In the genomic region with DNA sequence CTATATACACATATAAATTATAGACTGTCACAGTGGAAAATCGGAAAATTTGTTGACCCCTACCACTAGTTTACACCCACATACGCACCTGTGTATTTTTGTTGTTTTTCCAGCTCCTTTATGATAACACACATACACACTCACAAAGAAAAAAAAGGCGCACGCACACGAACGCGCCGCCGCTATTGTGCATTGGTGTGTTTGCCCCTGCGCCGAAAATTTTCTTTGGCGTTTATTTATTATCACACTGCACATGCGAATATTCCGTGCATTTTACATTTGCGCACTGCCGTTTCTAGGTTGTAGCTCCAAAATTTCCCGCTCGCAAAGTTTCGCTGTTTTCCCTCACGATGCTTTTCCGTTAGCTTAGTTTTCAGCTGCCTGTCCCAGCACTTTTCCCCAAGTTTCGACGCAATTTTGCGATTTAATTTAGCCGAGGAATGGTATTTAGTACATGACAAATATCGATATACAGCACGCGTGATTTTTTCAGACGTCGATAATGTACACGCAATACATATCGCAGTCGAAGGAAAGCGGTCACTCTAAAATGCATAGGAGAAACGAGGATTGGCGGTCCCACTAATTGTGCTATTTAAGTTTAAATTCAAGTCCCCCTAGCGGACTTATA, we compare ENCODE assay signal across 2 fruit fly cellular contexts.
A peak's percentile ranks its signal among the peaks of the same experiment; 100 is the strongest.
TF ChIP-seq lines count a peak whose summit lies in the region.

A gene (plus strand): TSS at position 607 of the 631 bp plus-strand sequence.
A gene (minus strand): TSS at position 622 of the 631 bp plus-strand sequence.

TF ChIP-seq in whole organism, adult, 20 proteins besides CTCF, POLR2A, EP300 and RAD21 (continued from another document):
- TF ChIP-seq Mnt (GFP tag; optimal IDR thresholded peaks at IDR 0.05; lab: Kevin White, UChicago) (peak; percentile 15), CG12768 (GFP tag; optimal IDR thresholded peaks at IDR 0.05; lab: Kevin White, UChicago) (no peak), CG1620 (GFP tag; optimal IDR thresholded peaks at IDR 0.05; lab: Kevin White, UChicago) (no peak)

TF ChIP-seq in whole organism, embryonic, 481 proteins besides CTCF, POLR2A, EP300 and RAD21 (continued from another document and continues in another):
- no peak for TF ChIP-seq usp (GFP tag; optimal IDR thresholded peaks at IDR 0.05; lab: Kevin White, UChicago)
- TF ChIP-seq Bdp1 (GFP tag; optimal IDR thresholded peaks at IDR 0.05; lab: Kevin White, UChicago): no peak
- no peak for TF ChIP-seq NC2β (GFP tag; optimal IDR thresholded peaks at IDR 0.05; lab: Kevin White, UChicago)
- no peak for TF ChIP-seq Neu2 (GFP tag; optimal IDR thresholded peaks at IDR 0.05; lab: Kevin White, UChicago; ENCODE audit: borderline replicate concordance)
- TF ChIP-seq CG32772 (GFP tag; IDR thresholded peaks at IDR 0.05; lab: Robert Waterston, UW): no peak
- TF ChIP-seq Taf1 (GFP tag; IDR thresholded peaks at IDR 0.05; lab: Robert Waterston, UW): no peak
- TF ChIP-seq az2 (GFP tag; optimal IDR thresholded peaks at IDR 0.05; lab: Kevin White, UChicago): no peak
- TF ChIP-seq gcm (GFP tag; optimal IDR thresholded peaks at IDR 0.05; lab: Kevin White, UChicago): no peak
- no peak for TF ChIP-seq Atf6 (GFP tag; IDR thresholded peaks at IDR 0.05; lab: Robert Waterston, UW)
- no peak for TF ChIP-seq peb (GFP tag; IDR thresholded peaks at IDR 0.05; lab: Robert Waterston, UW)
- no peak for TF ChIP-seq Hr3 (GFP tag; optimal IDR thresholded peaks at IDR 0.05; lab: Kevin White, UChicago)
- no peak for TF ChIP-seq nerfin-1 (tag; optimal IDR thresholded peaks at IDR 0.05; lab: Kevin White, UChicago)
- TF ChIP-seq CG31224 (GFP tag; IDR thresholded peaks at IDR 0.05; lab: Robert Waterston, UW): no peak
- TF ChIP-seq D19B (GFP tag; optimal IDR thresholded peaks at IDR 0.05; lab: Kevin White, UChicago): no peak
- peak; percentile 99 for TF ChIP-seq CG6791 (GFP tag; IDR thresholded peaks at IDR 0.05; lab: Robert Waterston, UW; ENCODE audit: partially characterized antibody)
- TF ChIP-seq B-H1 (GFP tag; IDR thresholded peaks at IDR 0.05; lab: Robert Waterston, UW): no peak
- peak; percentile 66 for TF ChIP-seq HmgZ (tag; optimal IDR thresholded peaks at IDR 0.05; lab: Kevin White, UChicago)
- peak; percentile 13 for TF ChIP-seq D19A (tag; optimal IDR thresholded peaks at IDR 0.05; lab: Kevin White, UChicago)
- no peak for TF ChIP-seq yki (optimal IDR thresholded peaks at IDR 0.05; lab: Kevin White, UChicago)
- no peak for TF ChIP-seq CG3065 (GFP tag; optimal IDR thresholded peaks at IDR 0.05; lab: Kevin White, UChicago)
- TF ChIP-seq CG11504 (tag; optimal IDR thresholded peaks at IDR 0.05; lab: Kevin White, UChicago): peak; percentile 27
- TF ChIP-seq hth (optimal IDR thresholded peaks at IDR 0.05; lab: Kevin White, UChicago): no peak
- no peak for TF ChIP-seq tx (GFP tag; optimal IDR thresholded peaks at IDR 0.05; lab: Kevin White, UChicago)
- no peak for TF ChIP-seq CG18262 (tag; optimal IDR thresholded peaks at IDR 0.05; lab: Kevin White, UChicago)
- TF ChIP-seq ato (GFP tag; IDR thresholded peaks at IDR 0.05; lab: Robert Waterston, UW; ENCODE audit: partially characterized antibody): peak; percentile 97
- no peak for TF ChIP-seq sisA (GFP tag; IDR thresholded peaks at IDR 0.05; lab: Robert Waterston, UW)
- no peak for TF ChIP-seq CG10462 (GFP tag; optimal IDR thresholded peaks at IDR 0.05; lab: Kevin White, UChicago)
- peak; percentile 99 for TF ChIP-seq bbx (GFP tag; IDR thresholded peaks at IDR 0.05; lab: Robert Waterston, UW; ENCODE audit: partially characterized antibody)
- TF ChIP-seq ac (GFP tag; optimal IDR thresholded peaks at IDR 0.05; lab: Kevin White, UChicago): no peak
- no peak for TF ChIP-seq gsb (GFP tag; IDR thresholded peaks at IDR 0.05; lab: Robert Waterston, UW)
- peak; percentile 90 for TF ChIP-seq Doc3 (GFP tag; IDR thresholded peaks at IDR 0.05; lab: Robert Waterston, UW; ENCODE audit: partially characterized antibody)
- peak; percentile 53 for TF ChIP-seq HmgD (GFP tag; optimal IDR thresholded peaks at IDR 0.05; lab: Kevin White, UChicago)
- peak; percentile 58 for TF ChIP-seq CG15514 (GFP tag; optimal IDR thresholded peaks at IDR 0.05; lab: Kevin White, UChicago)
- no peak for TF ChIP-seq wor (GFP tag; IDR thresholded peaks at IDR 0.05; lab: Robert Waterston, UW)
- no peak for TF ChIP-seq CG5245 (GFP tag; optimal IDR thresholded peaks at IDR 0.05; lab: Kevin White, UChicago)
- peak; percentile 50 for TF ChIP-seq CG13624 (GFP tag; optimal IDR thresholded peaks at IDR 0.05; lab: Kevin White, UChicago)
- TF ChIP-seq schlank (tag; optimal IDR thresholded peaks at IDR 0.05; lab: Kevin White, UChicago): no peak
- TF ChIP-seq CG7271 (tag; optimal IDR thresholded peaks at IDR 0.05; lab: Kevin White, UChicago): no peak
- TF ChIP-seq grau (tag; optimal IDR thresholded peaks at IDR 0.05; lab: Kevin White, UChicago): no peak
- no peak for TF ChIP-seq insv (GFP tag; optimal IDR thresholded peaks at IDR 0.05; lab: Kevin White, UChicago)
- TF ChIP-seq dan (GFP tag; IDR thresholded peaks at IDR 0.05; lab: Robert Waterston, UW): no peak
- no peak for TF ChIP-seq bigmax (GFP tag; optimal IDR thresholded peaks at IDR 0.05; lab: Kevin White, UChicago)
- TF ChIP-seq stwl (tag; optimal IDR thresholded peaks at IDR 0.05; lab: Kevin White, UChicago): peak; percentile 99
- no peak for TF ChIP-seq C15 (GFP tag; IDR thresholded peaks at IDR 0.05; lab: Robert Waterston, UW)
- TF ChIP-seq tna (GFP tag; IDR thresholded peaks at IDR 0.05; lab: Robert Waterston, UW; ENCODE audit: partially characterized antibody): peak; percentile 93
- TF ChIP-seq dpn (GFP tag; optimal IDR thresholded peaks at IDR 0.05; lab: Kevin White, UChicago): peak; percentile 4 to 8
- TF ChIP-seq bcd (GFP tag; optimal IDR thresholded peaks at IDR 0.05; lab: Kevin White, UChicago): no peak
- TF ChIP-seq lov (optimal IDR thresholded peaks at IDR 0.05; lab: Kevin White, UChicago): no peak
- TF ChIP-seq lov (GFP tag; IDR thresholded peaks at IDR 0.05; lab: Robert Waterston, UW): no peak
- peak; percentile 32; the same call in 1 of the 2 replicates for TF ChIP-seq MBD-R2 (GFP tag; IDR thresholded peaks at IDR 0.05; lab: Robert Waterston, UW)
- TF ChIP-seq fru (optimal IDR thresholded peaks at IDR 0.05; lab: Kevin White, UChicago): no peak
- no peak for TF ChIP-seq CG4820 (GFP tag; optimal IDR thresholded peaks at IDR 0.05; lab: Kevin White, UChicago)
- TF ChIP-seq Hr39 (optimal IDR thresholded peaks at IDR 0.05; lab: Kevin White, UChicago): no peak
- peak; percentile 16 for TF ChIP-seq CG3163 (GFP tag; optimal IDR thresholded peaks at IDR 0.05; lab: Kevin White, UChicago)
- no peak for TF ChIP-seq CG30403 (GFP tag; optimal IDR thresholded peaks at IDR 0.05; lab: Kevin White, UChicago)
- TF ChIP-seq CG12104 (GFP tag; optimal IDR thresholded peaks at IDR 0.05; lab: Kevin White, UChicago): no peak
- TF ChIP-seq CG1647 (GFP tag; optimal IDR thresholded peaks at IDR 0.05; lab: Kevin White, UChicago): no peak
- no peak for TF ChIP-seq CG2202 (tag; optimal IDR thresholded peaks at IDR 0.05; lab: Kevin White, UChicago)
- TF ChIP-seq odd (GFP tag; optimal IDR thresholded peaks at IDR 0.05; lab: Kevin White, UChicago): no peak
- peak; percentile 68 for TF ChIP-seq CG33213 (GFP tag; optimal IDR thresholded peaks at IDR 0.05; lab: Kevin White, UChicago)
- TF ChIP-seq chif (GFP tag; optimal IDR thresholded peaks at IDR 0.05; lab: Kevin White, UChicago): no peak
- TF ChIP-seq CG17359 (tag; optimal IDR thresholded peaks at IDR 0.05; lab: Kevin White, UChicago): no peak
- no peak for TF ChIP-seq CG9932 (GFP tag; IDR thresholded peaks at IDR 0.05; lab: Robert Waterston, UW)
- no peak for TF ChIP-seq Xrp1 (GFP tag; IDR thresholded peaks at IDR 0.05; lab: Robert Waterston, UW)
- no peak for TF ChIP-seq slou (GFP tag; optimal IDR thresholded peaks at IDR 0.05; lab: Kevin White, UChicago)
- TF ChIP-seq CG14050 (GFP tag; IDR thresholded peaks at IDR 0.05; lab: Robert Waterston, UW): no peak
- TF ChIP-seq CG6254 (GFP tag; optimal IDR thresholded peaks at IDR 0.05; lab: Kevin White, UChicago): no peak
- no peak for TF ChIP-seq MTF-1 (GFP tag; optimal IDR thresholded peaks at IDR 0.05; lab: Kevin White, UChicago; ENCODE audit: borderline replicate concordance)
- TF ChIP-seq chn (GFP tag; optimal IDR thresholded peaks at IDR 0.05; lab: Kevin White, UChicago): no peak
- no peak for TF ChIP-seq Oaz (GFP tag; IDR thresholded peaks at IDR 0.05; lab: Robert Waterston, UW)
- TF ChIP-seq cas (GFP tag; IDR thresholded peaks at IDR 0.05; lab: Robert Waterston, UW): no peak
- TF ChIP-seq Doc2 (GFP tag; IDR thresholded peaks at IDR 0.05; lab: Robert Waterston, UW): no peak
- peak; percentile 80 for TF ChIP-seq Dp (GFP tag; optimal IDR thresholded peaks at IDR 0.05; lab: Kevin White, UChicago)
- TF ChIP-seq ken (GFP tag; IDR thresholded peaks at IDR 0.05; lab: Robert Waterston, UW): no peak
- no peak for TF ChIP-seq CG6765 (GFP tag; optimal IDR thresholded peaks at IDR 0.05; lab: Kevin White, UChicago)
- no peak for TF ChIP-seq Usf (GFP tag; optimal IDR thresholded peaks at IDR 0.05; lab: Kevin White, UChicago)
- no peak for TF ChIP-seq CG6175 (GFP tag; IDR thresholded peaks at IDR 0.05; lab: Robert Waterston, UW)
- TF ChIP-seq Sry-δ (GFP tag; optimal IDR thresholded peaks at IDR 0.05; lab: Kevin White, UChicago): peak; percentile 87
- TF ChIP-seq HLH3B (GFP tag; IDR thresholded peaks at IDR 0.05; lab: Robert Waterston, UW): no peak
- peak; percentile 94 for TF ChIP-seq Dll (GFP tag; IDR thresholded peaks at IDR 0.05; lab: Robert Waterston, UW; ENCODE audit: partially characterized antibody)
- no peak for TF ChIP-seq CG2889 (GFP tag; IDR thresholded peaks at IDR 0.05; lab: Robert Waterston, UW)
- peak; percentile 85 for TF ChIP-seq Med (GFP tag; lab: Kevin White, UChicago)
- peak; percentile 79 for TF ChIP-seq CG1603 (tag; optimal IDR thresholded peaks at IDR 0.05; lab: Kevin White, UChicago)
- TF ChIP-seq fu2 (GFP tag; optimal IDR thresholded peaks at IDR 0.05; lab: Kevin White, UChicago): no peak
- TF ChIP-seq CG13775 (GFP tag; optimal IDR thresholded peaks at IDR 0.05; lab: Kevin White, UChicago): no peak
- no peak for TF ChIP-seq CG4404 (GFP tag; IDR thresholded peaks at IDR 0.05; lab: Robert Waterston, UW)
- no peak for TF ChIP-seq mam (GFP tag; optimal IDR thresholded peaks at IDR 0.05; lab: Kevin White, UChicago)
- TF ChIP-seq cwo (GFP tag; optimal IDR thresholded peaks at IDR 0.05; lab: Kevin White, UChicago): no peak
- TF ChIP-seq CG1602 (GFP tag; optimal IDR thresholded peaks at IDR 0.05; lab: Kevin White, UChicago): no peak
- no peak for TF ChIP-seq CG10543 (GFP tag; optimal IDR thresholded peaks at IDR 0.05; lab: Kevin White, UChicago)
- no peak for TF ChIP-seq CG6689 (GFP tag; IDR thresholded peaks at IDR 0.05; lab: Robert Waterston, UW)
- no peak for TF ChIP-seq ssp (GFP tag; IDR thresholded peaks at IDR 0.05; lab: Robert Waterston, UW)
- no peak for TF ChIP-seq CG4282 (GFP tag; optimal IDR thresholded peaks at IDR 0.05; lab: Kevin White, UChicago)
- TF ChIP-seq sug (tag; optimal IDR thresholded peaks at IDR 0.05; lab: Kevin White, UChicago): peak; percentile 21
- TF ChIP-seq CG31388 (GFP tag; optimal IDR thresholded peaks at IDR 0.05; lab: Kevin White, UChicago): no peak
- TF ChIP-seq en (GFP tag; optimal IDR thresholded peaks at IDR 0.05; lab: Kevin White, UChicago): no peak
- TF ChIP-seq Rx (GFP tag; IDR thresholded peaks at IDR 0.05; lab: Robert Waterston, UW): no peak
- no peak for TF ChIP-seq NfI (GFP tag; optimal IDR thresholded peaks at IDR 0.05; lab: Kevin White, UChicago)
- TF ChIP-seq Sry-β (GFP tag; optimal IDR thresholded peaks at IDR 0.05; lab: Kevin White, UChicago): no peak
- TF ChIP-seq CG42726 (GFP tag; IDR thresholded peaks at IDR 0.05; lab: Robert Waterston, UW; ENCODE audit: partially characterized antibody): peak; percentile 98; the same call in 1 of the 2 replicates
- no peak for TF ChIP-seq aop (GFP tag; IDR thresholded peaks at IDR 0.05; lab: Robert Waterston, UW)
- no peak for TF ChIP-seq CG17912 (GFP tag; optimal IDR thresholded peaks at IDR 0.05; lab: Kevin White, UChicago)
- no peak for TF ChIP-seq repo (GFP tag; optimal IDR thresholded peaks at IDR 0.05; lab: Kevin White, UChicago)
- TF ChIP-seq BEAF-32 (GFP tag; optimal IDR thresholded peaks at IDR 0.05; lab: Kevin White, UChicago): peak; percentile 96
- no peak for TF ChIP-seq wdn (GFP tag; IDR thresholded peaks at IDR 0.05; lab: Robert Waterston, UW)
- TF ChIP-seq Vsx1 (GFP tag; optimal IDR thresholded peaks at IDR 0.05; lab: Kevin White, UChicago): no peak
- no peak for TF ChIP-seq CG9437 (GFP tag; optimal IDR thresholded peaks at IDR 0.05; lab: Kevin White, UChicago)
- TF ChIP-seq Fer2 (tag; optimal IDR thresholded peaks at IDR 0.05; lab: Kevin White, UChicago): no peak
- no peak for TF ChIP-seq ro (GFP tag; IDR thresholded peaks at IDR 0.05; lab: Robert Waterston, UW)
- peak; percentile 95 for TF ChIP-seq vnd (GFP tag; IDR thresholded peaks at IDR 0.05; lab: Robert Waterston, UW; ENCODE audit: partially characterized antibody)
- TF ChIP-seq CG14441 (GFP tag; IDR thresholded peaks at IDR 0.05; lab: Robert Waterston, UW): no peak
- TF ChIP-seq CG11247 (GFP tag; IDR thresholded peaks at IDR 0.05; lab: Robert Waterston, UW): no peak
- TF ChIP-seq dmrt11E (tag; optimal IDR thresholded peaks at IDR 0.05; lab: Kevin White, UChicago): no peak
- no peak for TF ChIP-seq CG32767 (GFP tag; IDR thresholded peaks at IDR 0.05; lab: Robert Waterston, UW)
- no peak for TF ChIP-seq Nf-YB (GFP tag; optimal IDR thresholded peaks at IDR 0.05; lab: Kevin White, UChicago)
- TF ChIP-seq NK7.1 (GFP tag; optimal IDR thresholded peaks at IDR 0.05; lab: Kevin White, UChicago): no peak
- TF ChIP-seq pzg (GFP tag; optimal IDR thresholded peaks at IDR 0.05; lab: Kevin White, UChicago): peak; percentile 91
- TF ChIP-seq CG3407 (GFP tag; optimal IDR thresholded peaks at IDR 0.05; lab: Kevin White, UChicago): no peak
- TF ChIP-seq salm (tag; optimal IDR thresholded peaks at IDR 0.05; lab: Kevin White, UChicago): no peak
- no peak for TF ChIP-seq D (optimal IDR thresholded peaks at IDR 0.05; lab: Kevin White, UChicago)
- no peak for TF ChIP-seq D (GFP tag; optimal IDR thresholded peaks at IDR 0.05; lab: Kevin White, UChicago)
- no peak for TF ChIP-seq GATAe (GFP tag; conservative IDR thresholded peaks at IDR 0.05; lab: Robert Waterston, UW)
- TF ChIP-seq CG17612 (GFP tag; IDR thresholded peaks at IDR 0.05; lab: Robert Waterston, UW): no peak
- TF ChIP-seq nmo (GFP tag; optimal IDR thresholded peaks at IDR 0.05; lab: Kevin White, UChicago): peak; percentile 41
- TF ChIP-seq CG10654 (GFP tag; optimal IDR thresholded peaks at IDR 0.05; lab: Kevin White, UChicago): no peak
- TF ChIP-seq luna (GFP tag; optimal IDR thresholded peaks at IDR 0.05; lab: Kevin White, UChicago): no peak
- no peak for TF ChIP-seq btn (GFP tag; optimal IDR thresholded peaks at IDR 0.05; lab: Kevin White, UChicago)
